Fruit fly (Drosophila melanogaster) S2 (cell line): Measurements from ENCODE around the gene CG43999.

Experiments
- CG8478 ChIP-seq: fragments of >200 bp; optimal IDR thresholded peaks from 2 replicates; lab custom pipeline; 2018
- CTCF ChIP-seq, 2 experiments: fragments of >200 bp; optimal IDR thresholded peaks; 2 replicates each; lab custom pipeline; 2018

DNA sequence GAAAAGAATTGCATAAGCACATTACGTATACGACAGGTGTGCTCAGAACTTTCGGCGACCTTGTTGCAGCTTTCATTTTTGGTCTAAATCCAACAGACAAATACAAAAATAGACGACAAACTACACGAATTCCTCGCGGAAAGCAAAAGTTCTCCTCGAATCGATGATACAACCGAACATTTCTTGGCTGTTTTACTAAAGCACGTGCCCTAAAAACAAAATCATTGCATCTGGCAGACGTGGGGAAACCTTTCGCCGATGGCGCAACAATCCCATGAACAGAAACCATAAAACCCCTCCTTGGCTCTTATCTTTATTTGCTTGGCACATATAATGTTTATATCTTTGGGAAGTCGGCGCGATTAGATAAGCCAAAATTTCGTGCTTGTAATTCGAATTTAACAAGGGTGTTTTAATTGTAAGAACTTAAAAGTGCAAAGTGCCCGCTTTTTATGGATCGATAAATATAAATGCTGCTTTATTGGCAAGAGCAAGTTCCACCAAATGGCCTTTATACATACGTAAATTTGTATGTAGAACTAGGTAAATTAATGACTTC is 9.8 kb upstream of the CG43999 start:
- no peak for TF ChIP-seq CG8478 (lab: Kevin White, UChicago)
- TF ChIP-seq CTCF (optimal IDR thresholded peaks at IDR 0.05; lab: Kevin White, UChicago) = no peak
